Worm (Caenorhabditis elegans) whole organism, L4 larva: ENCODE results near the gene C14A6.13.
A peak's percentile ranks its signal among the peaks of the same experiment; 100 is the strongest.

Source experiments
- F26F4.8 ChIP-seq: fragments of 200-800 bp; sonication (Bioruptor generic); conservative IDR thresholded peaks from 2 replicates; pipeline ENCODE4 v1.3.6; 2022; ENCODE audit warnings: missing genetic modification characterization, missing compliant biosample characterization
- F37D6.2 ChIP-seq: sonication (generic microtip); optimal IDR thresholded peaks from 2 replicates; lab custom pipeline; 2016; ENCODE audit warnings: mild to moderate bottlenecking, missing genetic modification characterization, missing compliant biosample characterization
- F44E2.7 ChIP-seq: fragments of 200-800 bp; sonication (Bioruptor generic); IDR thresholded peaks from 2 replicates; pipeline ENCODE4 v2.1.2; 2022; ENCODE audit warnings: missing genetic modification characterization, missing compliant biosample characterization
- F49E8.2 ChIP-seq: sonication (generic microtip); optimal IDR thresholded peaks from 2 replicates; lab custom pipeline; 2016; ENCODE audit warnings: missing compliant biosample characterization, mild to moderate bottlenecking, missing genetic modification characterization, borderline replicate concordance
- R02D3.7 ChIP-seq: fragments of 150-350 bp; sonication (generic microtip); optimal IDR thresholded peaks from 3 replicates; lab custom pipeline; 2014; ENCODE audit warnings: missing biosample characterization, missing genetic modification characterization
- arid-1 ChIP-seq: fragments of 200-800 bp; sonication (Bioruptor generic); conservative IDR thresholded peaks from 2 replicates; pipeline ENCODE4 v1.3.6; 2022; ENCODE audit warnings: missing genetic modification reagents, missing genetic modification characterization, missing compliant biosample characterization
- cey-2 ChIP-seq: sonication (generic microtip); optimal IDR thresholded peaks from 3 replicates; lab custom pipeline; 2017; ENCODE audit warnings: missing genetic modification characterization, mild to moderate bottlenecking, missing compliant biosample characterization, antibody characterized with exemption, borderline replicate concordance; ENCODE audit not compliant: insufficient read depth
- dmd-6 ChIP-seq: fragments of 200-800 bp; sonication (Bioruptor generic); IDR thresholded peaks from 2 replicates; pipeline ENCODE4 v1.3.6; 2022; ENCODE audit warnings: missing genetic modification reagents, missing genetic modification characterization, missing compliant biosample characterization
- dmd-8 ChIP-seq: fragments of 200-800 bp; sonication (Bioruptor generic); IDR thresholded peaks from 2 replicates; pipeline ENCODE4 v1.3.6; 2022; ENCODE audit warnings: missing genetic modification characterization, missing compliant biosample characterization
- dpl-1 ChIP-seq: fragments of 150-350 bp; optimal IDR thresholded peaks from 2 replicates; lab custom pipeline; 2014; ENCODE audit warnings: missing biosample characterization, missing genetic modification reagents, missing genetic modification characterization
- egl-27 ChIP-seq: sonication (generic microtip); optimal IDR thresholded peaks from 3 replicates; lab custom pipeline; 2017; ENCODE audit warnings: missing biosample characterization, missing genetic modification reagents, missing genetic modification characterization
- egl-43 ChIP-seq: fragments of 200-800 bp; sonication (Bioruptor generic); IDR thresholded peaks from 2 replicates; pipeline ENCODE4 v1.3.6; 2022; ENCODE audit warnings: missing genetic modification reagents, missing genetic modification characterization, missing compliant biosample characterization
- jun-1 ChIP-seq: fragments of 150-350 bp; optimal IDR thresholded peaks from 2 replicates; lab custom pipeline; 2014; ENCODE audit warnings: missing biosample characterization, missing genetic modification reagents, missing genetic modification characterization
- lin-1 ChIP-seq: fragments of 200-800 bp; sonication (Bioruptor generic); IDR thresholded peaks from 2 replicates; pipeline ENCODE4 v1.3.6; 2022; ENCODE audit warnings: missing genetic modification reagents, missing genetic modification characterization, missing compliant biosample characterization
- lir-3 ChIP-seq: sonication (generic microtip); optimal IDR thresholded peaks from 2 replicates; lab custom pipeline; 2016; ENCODE audit warnings: mild to moderate bottlenecking, missing genetic modification characterization, missing compliant biosample characterization
- madf-5 ChIP-seq, 2 experiments: fragments of 200-800 bp; sonication (Bioruptor generic); IDR thresholded peaks; 2 replicates each; pipeline ENCODE4 v1.3.6; 2022; ENCODE audit warnings: missing compliant biosample characterization in 2 of 2, missing genetic modification characterization in 2 of 2
- nhr-11 ChIP-seq: fragments of 150-350 bp; optimal IDR thresholded peaks from 2 replicates; lab custom pipeline; 2014; ENCODE audit warnings: missing biosample characterization, missing genetic modification characterization
- nhr-6 ChIP-seq: fragments of 150-350 bp; optimal IDR thresholded peaks from 2 replicates; lab custom pipeline; 2014; ENCODE audit warnings: missing biosample characterization, missing genetic modification characterization
- php-3 ChIP-seq: fragments of 200-800 bp; sonication (Bioruptor generic); IDR thresholded peaks from 2 replicates; pipeline ENCODE4 v1.3.6; 2022; ENCODE audit warnings: missing genetic modification reagents, missing genetic modification characterization, missing compliant biosample characterization
- pqm-1 ChIP-seq: sonication (generic microtip); optimal IDR thresholded peaks from 2 replicates; lab custom pipeline; 2017; ENCODE audit warnings: missing biosample characterization, missing genetic modification characterization
- saeg-2 ChIP-seq: fragments of 200-800 bp; sonication (Bioruptor generic); IDR thresholded peaks from 2 replicates; pipeline ENCODE4 v1.3.6; 2022; ENCODE audit warnings: missing genetic modification reagents, missing genetic modification characterization, missing compliant biosample characterization
- sdz-12 ChIP-seq: fragments of 200-800 bp; sonication (Bioruptor generic); optimal IDR thresholded peaks from 2 replicates; lab custom pipeline; 2018; ENCODE audit warnings: mild to moderate bottlenecking, missing genetic modification characterization, missing compliant biosample characterization
- set-16 ChIP-seq: fragments of 200-800 bp; sonication (Bioruptor generic); IDR thresholded peaks from 2 replicates; pipeline ENCODE4 v1.3.6; 2022; ENCODE audit warnings: missing genetic modification reagents, missing genetic modification characterization, missing compliant biosample characterization
- skn-1 ChIP-seq: fragments of 150-350 bp; optimal IDR thresholded peaks from 2 replicates; lab custom pipeline; 2014; ENCODE audit warnings: missing biosample characterization, missing genetic modification characterization
- spr-1 ChIP-seq: sonication (generic microtip); optimal IDR thresholded peaks from 2 replicates; lab custom pipeline; 2016; ENCODE audit warnings: mild to moderate bottlenecking, missing genetic modification characterization, missing compliant biosample characterization
- tag-97 ChIP-seq: fragments of 200-800 bp; sonication (Bioruptor generic); IDR thresholded peaks from 2 replicates; pipeline ENCODE4 v1.3.6; 2022; ENCODE audit warnings: missing genetic modification characterization, missing compliant biosample characterization
- tra-1 ChIP-seq: fragments of 200-800 bp; sonication (Bioruptor generic); IDR thresholded peaks from 2 replicates; pipeline ENCODE4 v1.3.6; 2022; ENCODE audit warnings: missing genetic modification reagents, missing genetic modification characterization, missing compliant biosample characterization
- unc-62 ChIP-seq, 3 experiments: fragments of 150-350 bp in 1 of 3; sonication (generic microtip); optimal IDR thresholded peaks in 2 of 3; peaks in 1 of 3; 1 replicate in 1 of 3; 2 replicates in 2 of 3; lab custom pipeline; 2014 to 2017; ENCODE audit warnings: missing biosample characterization in 3 of 3, missing genetic modification characterization in 3 of 3, missing genetic modification reagents in 3 of 3, missing genotype in 1 of 3
- vab-7 ChIP-seq: fragments of 200-800 bp; sonication (Bioruptor generic); IDR thresholded peaks from 2 replicates; pipeline ENCODE4 v1.3.6; 2022; ENCODE audit warnings: missing genetic modification reagents, missing genetic modification characterization, missing compliant biosample characterization
- zfp-3 ChIP-seq: fragments of 200-800 bp; sonication (Bioruptor generic); conservative IDR thresholded peaks from 2 replicates; pipeline ENCODE4 v1.3.6; 2022; ENCODE audit warnings: missing genetic modification reagents, missing genetic modification characterization, missing compliant biosample characterization
- zip-11 ChIP-seq: fragments of 200-800 bp; sonication (Bioruptor generic); IDR thresholded peaks from 2 replicates; pipeline ENCODE4 v1.3.6; 2022; ENCODE audit warnings: missing genetic modification characterization, missing compliant biosample characterization
- zip-2 ChIP-seq: fragments of 150-350 bp; optimal IDR thresholded peaks from 2 replicates; lab custom pipeline; 2014; ENCODE audit warnings: missing biosample characterization, missing genetic modification characterization

Gene C14A6.13

DNA sequence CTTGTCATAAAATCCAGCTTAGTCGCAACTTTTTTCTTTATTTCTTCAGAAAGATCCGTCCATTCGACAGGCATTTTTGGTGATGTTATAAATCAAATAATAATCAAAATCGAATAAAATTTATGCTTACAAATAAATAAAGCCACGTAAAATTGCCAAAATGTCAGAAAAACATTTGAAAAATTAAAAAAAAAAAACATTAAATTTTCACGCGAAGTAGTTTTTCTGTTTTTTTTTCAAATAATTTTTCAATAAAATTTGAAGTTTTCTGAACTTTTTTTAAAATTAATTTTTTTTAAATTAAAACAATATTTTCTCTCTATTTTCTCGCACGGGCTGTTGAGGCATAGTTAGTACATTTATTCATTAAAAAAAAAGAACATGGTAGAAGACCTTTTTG lies 17.5 kb upstream of the C14A6.13 start, which contains the start of gene C31G12.4:
TSS of gene C31G12.4 (minus strand) at position 101 of the 400 bp plus-strand sequence.
- TF ChIP-seq pqm-1 (tag; lab: Kevin White, UChicago) (no peak), tag-97 (GFP tag; lab: Robert Waterston, UW) (no peak), php-3 (no peak), jun-1 (no peak)

- TF ChIP-seq madf-5 (GFP tag; IDR thresholded peaks at IDR 0.05; lab: Robert Waterston, UW) (peak in 1 of 2 experiments; percentile 69; a peak in 1 of 4 replicates), dmd-8 (0 out of 2 replicates have a peak, but pooled peaks have one; percentile 35)
Measured at ce11 chrV:18174951-18175350, 13.8 kb upstream of the C14A6.13 start.

ce11 chrV:18171568-18171967 lies 10.4 kb upstream of the C14A6.13 start, which contains the start of gene C14A6.8:
Gene C14A6.8 (minus strand): TSS chrV:18171668.
- no peak for TF ChIP-seq dmd-6 (GFP tag; lab: Robert Waterston, UW)
- no peak for TF ChIP-seq F44E2.7 (GFP tag; lab: Robert Waterston, UW)
- TF ChIP-seq arid-1 (GFP tag; lab: Robert Waterston, UW), result no peak
- TF ChIP-seq skn-1 (tag; lab: Kevin White, UChicago), result no peak
- no peak for TF ChIP-seq zfp-3 (GFP tag; lab: Robert Waterston, UW)
- no peak for TF ChIP-seq F37D6.2 (tag; lab: Kevin White, UChicago)
- TF ChIP-seq zip-11 (GFP tag; lab: Robert Waterston, UW), result no peak
- TF ChIP-seq egl-27, result no peak
- TF ChIP-seq F26F4.8, result no peak
- no peak for TF ChIP-seq egl-43

DNA sequence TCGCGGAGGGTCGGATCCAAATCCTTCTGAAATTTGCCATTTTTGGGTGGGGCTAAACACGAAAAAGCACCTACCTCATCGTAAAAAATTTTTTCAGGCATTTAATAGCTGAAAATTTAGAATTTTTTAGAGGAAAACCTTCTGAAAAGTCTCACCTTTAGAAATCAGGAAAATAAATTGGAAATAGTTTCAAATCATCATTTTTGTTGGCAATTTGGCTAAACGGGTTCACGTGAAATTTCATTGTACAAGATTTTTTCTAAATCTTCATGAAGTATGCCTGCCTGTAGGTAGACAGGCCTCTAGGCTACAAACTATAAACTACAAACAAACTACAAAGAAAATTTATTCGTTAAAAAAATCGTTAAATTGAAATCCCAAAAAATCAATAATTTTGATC lies 7.1 kb upstream of the C14A6.13 start, which contains the start of gene C14A6.7:
TSS of gene C14A6.7 (minus strand) at position 101 of the 400 bp plus-strand sequence.
- TF ChIP-seq F44E2.7 (GFP tag; lab: Robert Waterston, UW), result no peak
- TF ChIP-seq F49E8.2, result no peak
- no peak for TF ChIP-seq lin-1 (GFP tag; lab: Robert Waterston, UW)
- no peak for TF ChIP-seq spr-1 (tag; lab: Kevin White, UChicago)
- TF ChIP-seq F26F4.8, result no peak
- no peak for TF ChIP-seq lir-3 (tag; lab: Kevin White, UChicago)
- TF ChIP-seq vab-7 (GFP tag; lab: Robert Waterston, UW), result no peak
- no peak for TF ChIP-seq R02D3.7 (tag; lab: Kevin White, UChicago)
- TF ChIP-seq tra-1, result no peak
- no peak for TF ChIP-seq arid-1 (GFP tag; lab: Robert Waterston, UW)
- TF ChIP-seq nhr-11 (tag; lab: Kevin White, UChicago), result no peak
- TF ChIP-seq madf-5 (GFP tag; IDR thresholded peaks at IDR 0.05; lab: Robert Waterston, UW), result no peak
- no peak for TF ChIP-seq nhr-6 (tag; lab: Kevin White, UChicago)
- no peak for TF ChIP-seq zip-2 (tag; lab: Kevin White, UChicago)
- no peak for TF ChIP-seq sdz-12 (GFP tag; lab: Kevin White, UChicago)
- no peak for TF ChIP-seq saeg-2

DNA sequence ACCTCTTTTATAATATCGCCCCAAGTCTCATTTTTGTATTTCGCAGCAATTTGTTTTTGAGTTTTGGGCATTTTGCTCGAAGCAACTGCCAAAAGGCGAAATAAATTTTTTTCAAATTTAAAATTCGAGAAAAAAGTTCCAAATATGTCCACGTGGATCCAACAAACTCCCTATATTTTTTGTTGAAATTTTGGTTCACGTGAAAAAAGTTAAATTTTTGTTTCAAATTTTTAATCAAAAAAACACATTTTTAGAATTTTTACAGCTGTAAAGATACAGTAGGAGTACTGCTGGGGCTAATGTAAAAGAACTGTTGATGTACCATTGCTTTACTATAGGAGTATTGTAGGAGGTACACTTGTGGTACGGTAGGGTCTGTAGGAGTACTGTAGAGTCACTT lies 6.0 kb upstream of the C14A6.13 start, which contains the start of gene C14A6.6:
TSS of gene C14A6.6 (minus strand) at position 101 of the 400 bp plus-strand sequence.
- TF ChIP-seq dpl-1 (GFP tag; lab: Kevin White, UChicago) (no peak), set-16 (GFP tag; lab: Robert Waterston, UW) (no peak), cey-2 (tag; lab: Kevin White, UChicago) (no peak), unc-62 (GFP tag; optimal IDR thresholded peaks at IDR 0.05 in 1 of 2; lab: Kevin White, UChicago) (peak in 1 of 2 experiments; percentile 89), unc-62 (tag; optimal IDR thresholded peaks at IDR 0.05; lab: Kevin White, UChicago) (no peak)
